Worm (Caenorhabditis elegans) whole organism, midembryonic: Measurements from ENCODE around the gene kel-1.

Source experiments
- T22C8.4 ChIP-seq: fragments of 200-800 bp; sonication (Bioruptor generic); IDR thresholded peaks from 2 replicates; pipeline ENCODE4 v1.3.6; 2022; ENCODE audit warnings: missing genetic modification characterization, missing compliant biosample characterization
- cog-1 ChIP-seq: sonication (generic microtip); optimal IDR thresholded peaks from 2 replicates; lab custom pipeline; 2016; ENCODE audit warnings: missing genetic modification characterization, missing compliant biosample characterization
- med-1 ChIP-seq: sonication (generic microtip); optimal IDR thresholded peaks from 2 replicates; lab custom pipeline; 2017; ENCODE audit warnings: missing genetic modification characterization, mild to moderate bottlenecking, missing compliant biosample characterization, antibody characterized with exemption, missing genetic modification reagents; ENCODE audit not compliant: insufficient read depth
- ref-1 ChIP-seq: fragments of 200-800 bp; sonication (Bioruptor generic); conservative IDR thresholded peaks from 2 replicates; pipeline ENCODE4 v1.3.6; 2022; ENCODE audit warnings: missing genetic modification reagents, missing genetic modification characterization, missing compliant biosample characterization
- tab-1 ChIP-seq: fragments of 200-800 bp; sonication (Bioruptor generic); IDR thresholded peaks from 2 replicates; pipeline ENCODE4 v1.3.6; 2022; ENCODE audit warnings: missing genetic modification characterization, missing compliant biosample characterization
- ztf-29 ChIP-seq: fragments of 200-800 bp; sonication (Bioruptor generic); IDR thresholded peaks from 2 replicates; pipeline ENCODE4 v1.3.6; 2022; ENCODE audit warnings: missing genetic modification reagents, missing genetic modification characterization, missing compliant biosample characterization

DNA sequence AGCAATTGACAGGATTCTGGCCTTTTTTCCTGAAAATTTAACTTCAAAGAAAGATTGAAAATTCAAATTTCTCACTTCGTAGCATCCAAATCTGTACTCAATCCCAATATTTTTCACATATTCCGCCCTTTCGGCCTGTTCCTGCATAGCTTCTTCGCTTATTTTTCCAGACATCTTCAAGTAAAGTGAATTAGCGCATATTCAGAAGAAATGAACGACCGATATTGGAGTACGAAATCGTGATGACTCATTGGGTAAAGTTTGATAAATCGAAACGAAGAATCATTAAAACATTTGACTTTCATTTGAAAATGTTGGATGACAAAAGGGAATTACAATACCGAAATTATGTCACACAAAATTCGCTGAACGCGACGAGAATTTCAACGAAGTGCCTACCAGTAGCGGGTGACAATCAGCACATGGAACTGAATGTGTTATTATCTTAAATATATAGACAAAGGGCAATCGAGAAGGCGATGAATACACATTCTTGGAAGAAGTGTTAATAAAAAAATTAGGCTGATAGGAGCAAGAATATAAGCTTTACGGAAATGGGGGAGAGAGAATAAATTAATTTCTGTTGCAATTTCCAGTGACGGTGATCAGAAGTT, 37.7 kb upstream of the kel-1 start, which contains the start of gene coa-7:
- TF ChIP-seq T22C8.4 (GFP tag; lab: Robert Waterston, UW), result no peak
- TF ChIP-seq ref-1 (GFP tag; lab: Robert Waterston, UW), result no peak
- no peak for TF ChIP-seq med-1
- no peak for TF ChIP-seq ztf-29
- TF ChIP-seq tab-1 (GFP tag; lab: Robert Waterston, UW), result no peak
- no peak for TF ChIP-seq cog-1 (tag; lab: Kevin White, UChicago)
